Worm (Caenorhabditis elegans): Measurements from ENCODE around the gene C35B1.9.
A peak's percentile ranks its signal among the peaks of the same experiment; 100 is the strongest.

C35B1.9 gene

DNA sequence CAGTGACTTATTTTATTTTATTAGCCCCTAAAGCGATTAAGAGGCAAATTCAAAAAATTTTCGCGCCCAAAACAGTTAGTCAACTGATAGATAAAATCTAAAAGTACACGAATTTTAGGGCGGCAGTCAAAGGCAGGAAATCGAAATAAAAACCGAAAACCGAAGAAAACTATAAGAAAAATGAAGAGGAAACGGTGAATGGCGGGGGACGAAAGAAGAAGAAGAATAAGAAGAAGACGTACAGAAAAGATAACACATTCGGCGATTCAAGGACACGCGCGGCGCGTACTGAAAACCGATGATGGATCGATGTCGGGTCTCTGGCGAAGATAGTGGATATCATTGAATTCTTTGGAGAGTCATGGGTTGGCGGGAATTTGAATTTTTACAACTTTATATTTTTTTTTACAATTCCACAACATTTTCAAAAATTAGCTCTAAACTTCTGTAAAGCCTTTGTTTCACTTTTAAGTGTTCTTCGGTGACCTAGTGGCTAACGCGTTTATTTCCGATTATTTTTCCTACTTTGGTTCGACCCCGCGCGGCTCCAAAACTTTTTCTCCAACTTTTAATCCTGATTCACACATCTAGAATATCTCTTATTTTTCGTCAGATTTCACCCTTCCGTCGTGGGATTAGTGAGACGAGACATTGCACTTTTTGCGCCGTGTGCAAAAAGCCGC, 49.7 kb downstream of the C35B1.9 start:
- TF ChIP-seq hlh-11 (tag; optimal IDR thresholded peaks at IDR 0.05): peak; percentile 29
- peak; percentile 90 for TF ChIP-seq aha-1 (tag)
- peak; percentile 60 for TF ChIP-seq nhr-28 (tag; optimal IDR thresholded peaks at IDR 0.05)
- no peak for TF ChIP-seq mxl-3 (GFP tag; optimal IDR thresholded peaks at IDR 0.05)
- TF ChIP-seq fkh-10 (GFP tag; optimal IDR thresholded peaks at IDR 0.05): no peak
- peak in 1 of 2 experiments; percentile 9 for TF ChIP-seq lsy-2 (tag; optimal IDR thresholded peaks at IDR 0.05)
- TF ChIP-seq dpl-1 (GFP tag; optimal IDR thresholded peaks at IDR 0.05): peak; percentile 66
- TF ChIP-seq mdl-1 (tag; optimal IDR thresholded peaks at IDR 0.05): peak in 1 of 2 experiments; percentile 38
- TF ChIP-seq unc-62 (GFP tag; optimal IDR thresholded peaks at IDR 0.05 in 1 of 2): peak in 1 of 2 experiments; percentile 94
- TF ChIP-seq unc-62 (tag; optimal IDR thresholded peaks at IDR 0.05): no peak
